Fruit fly (Drosophila melanogaster) whole organism, adult: Measurements from ENCODE around the gene CG8673.
A peak's percentile ranks its signal among the peaks of the same experiment; 100 is the strongest.

Experiments
- CG11617 ChIP-seq: fragments of 200-800 bp; sonication (Bioruptor generic); optimal IDR thresholded peaks from 2 replicates; lab custom pipeline; 2017; ENCODE audit warnings: mild to moderate bottlenecking, missing biosample characterization, missing genetic modification reagents, missing genetic modification characterization
- CG14711 ChIP-seq: fragments of 200-800 bp; sonication (Bioruptor generic); optimal IDR thresholded peaks from 2 replicates; lab custom pipeline; 2018; ENCODE audit warnings: missing biosample characterization, mild to moderate bottlenecking, missing genetic modification characterization, moderate library complexity
- CG1620 ChIP-seq: fragments of 200-800 bp; sonication (Bioruptor generic); optimal IDR thresholded peaks from 2 replicates; lab custom pipeline; 2016; ENCODE audit warnings: missing biosample characterization, missing genetic modification characterization
- CG7045 ChIP-seq: fragments of 200-800 bp; sonication (Bioruptor generic); optimal IDR thresholded peaks from 2 replicates; lab custom pipeline; 2017; ENCODE audit warnings: missing biosample characterization, mild to moderate bottlenecking, missing genetic modification characterization
- Clk ChIP-seq: fragments of 200-800 bp; sonication (Bioruptor generic); optimal IDR thresholded peaks from 2 replicates; lab custom pipeline; 2017; ENCODE audit warnings: missing biosample characterization, missing genetic modification characterization
- Hr96 ChIP-seq: fragments of 200-800 bp; sonication (Bioruptor generic); optimal IDR thresholded peaks from 2 replicates; lab custom pipeline; 2016; ENCODE audit warnings: missing biosample characterization, missing genetic modification characterization
- cic ChIP-seq: fragments of 200-800 bp; sonication (Bioruptor generic); optimal IDR thresholded peaks from 2 replicates; lab custom pipeline; 2017; ENCODE audit warnings: missing biosample characterization, mild to moderate bottlenecking, missing genetic modification characterization, moderate library complexity
- cnc ChIP-seq, 2 experiments: fragments of >200 bp; optimal IDR thresholded peaks; 2 replicates each; lab custom pipeline; 2017
- kay ChIP-seq: fragments of 200-800 bp; sonication (Bioruptor generic); peaks from one replicate; lab custom pipeline; 2016; ENCODE audit warnings: missing biosample characterization, missing genetic modification characterization, borderline replicate concordance
- ovo ChIP-seq: fragments of 200-800 bp; sonication (Bioruptor generic); optimal IDR thresholded peaks from 2 replicates; lab custom pipeline; 2016; ENCODE audit warnings: missing biosample characterization, missing genetic modification characterization
- pad ChIP-seq: fragments of 200-800 bp; sonication (Bioruptor generic); optimal IDR thresholded peaks from 3 replicates; lab custom pipeline; 2017; ENCODE audit warnings: missing biosample characterization, missing genetic modification characterization, mild to moderate bottlenecking, moderate library complexity, missing genetic modification reagents
- toe ChIP-seq: fragments of 200-800 bp; sonication (Bioruptor generic); optimal IDR thresholded peaks from 2 replicates; lab custom pipeline; 2016; ENCODE audit warnings: missing biosample characterization, missing genetic modification characterization

dm6 chr2L:8126849-8127602 lies 2.9 kb downstream of the CG8673 start, which contains the start of the genes CG12375 and CG8668:
- no peak for TF ChIP-seq kay
- TF ChIP-seq pad (GFP tag; lab: Kevin White, UChicago): no peak
- TF ChIP-seq Hr96 (GFP tag; lab: Kevin White, UChicago): no peak
- TF ChIP-seq cic: peak; percentile 16
- peak; percentile 34 for TF ChIP-seq CG11617 (GFP tag; lab: Kevin White, UChicago)
- TF ChIP-seq Clk: no peak
- no peak for TF ChIP-seq cnc (optimal IDR thresholded peaks at IDR 0.05; lab: Kevin White, UChicago)
- TF ChIP-seq CG14711 (tag; lab: Kevin White, UChicago): peak; percentile 26
- TF ChIP-seq CG1620 (GFP tag; lab: Kevin White, UChicago): no peak
- TF ChIP-seq ovo (GFP tag; lab: Kevin White, UChicago): no peak
- no peak for TF ChIP-seq toe (GFP tag; lab: Kevin White, UChicago)
- TF ChIP-seq CG7045 (GFP tag; lab: Kevin White, UChicago): no peak
